Fruit fly (Drosophila melanogaster): ENCODE results near the gene Tdrd3.

The Tdrd3 gene

DNA sequence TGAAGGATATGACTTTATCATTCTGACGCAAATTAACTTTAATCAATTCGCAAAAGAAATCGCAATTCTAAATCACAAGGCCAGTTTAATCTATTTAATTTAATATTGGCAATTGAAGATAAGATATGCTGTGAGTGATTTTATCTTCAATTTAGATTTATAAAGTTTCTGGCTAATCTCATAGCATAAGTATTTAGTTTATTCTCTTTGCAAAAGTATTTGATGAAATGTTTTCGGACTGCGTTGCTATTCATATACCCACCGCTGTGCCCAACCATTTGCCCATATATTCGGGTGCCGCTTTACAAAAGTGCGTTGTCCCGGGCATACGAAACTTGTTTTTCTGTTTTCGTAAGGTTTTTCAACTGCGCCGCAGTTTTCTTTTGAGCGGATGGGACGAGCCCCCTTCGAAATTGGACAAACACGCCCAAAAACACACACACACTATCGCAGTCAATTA lies 1.6 kb upstream of the Tdrd3 start (continued):
- peak; percentile 76 for TF ChIP-seq CG17802 (tag; optimal IDR thresholded peaks at IDR 0.05)
- peak; percentile 59; the same call in 1 of the 2 replicates for TF ChIP-seq aop (GFP tag; IDR thresholded peaks at IDR 0.05)
- peak; percentile 87 for TF ChIP-seq Dad (GFP tag; optimal IDR thresholded peaks at IDR 0.05)
- TF ChIP-seq Opbp (GFP tag; IDR thresholded peaks at IDR 0.05; ENCODE audit: partially characterized antibody) = no peak
- peak; percentile 84 for TF ChIP-seq Lim3 (GFP tag; IDR thresholded peaks at IDR 0.05)
- peak; percentile 92 for TF ChIP-seq pum (GFP tag; optimal IDR thresholded peaks at IDR 0.05)
- TF ChIP-seq Hr78 (GFP tag; optimal IDR thresholded peaks at IDR 0.05) = peak in 1 of 2 experiments; percentile 93
- peak; percentile 90 for TF ChIP-seq pnt (GFP tag; optimal IDR thresholded peaks at IDR 0.05)
- TF ChIP-seq Bdp1 (GFP tag; optimal IDR thresholded peaks at IDR 0.05) = peak; percentile 88
- peak; percentile 80 for TF ChIP-seq gt (GFP tag; IDR thresholded peaks at IDR 0.05)
- peak; percentile 49; the same call in 1 of the 2 replicates for TF ChIP-seq GATAe (GFP tag; conservative IDR thresholded peaks at IDR 0.05)
- TF ChIP-seq CG12659 (GFP tag; optimal IDR thresholded peaks at IDR 0.05) = peak; percentile 99
- TF ChIP-seq Trl (optimal IDR thresholded peaks at IDR 0.05) = no peak
- TF ChIP-seq Trl (GFP tag; optimal IDR thresholded peaks at IDR 0.05) = peak; percentile 88
- TF ChIP-seq chm (GFP tag; IDR thresholded peaks at IDR 0.05) = peak; percentile 89
- TF ChIP-seq Lpt (GFP tag; optimal IDR thresholded peaks at IDR 0.05) = no peak
- peak; percentile 95 for TF ChIP-seq Atf6 (GFP tag; IDR thresholded peaks at IDR 0.05)
- TF ChIP-seq Dref (GFP tag; IDR thresholded peaks at IDR 0.05) = no peak
- TF ChIP-seq CG6683 (GFP tag; optimal IDR thresholded peaks at IDR 0.05) = peak; percentile 93
- peak; percentile 82 for TF ChIP-seq Taf1 (GFP tag; IDR thresholded peaks at IDR 0.05)
- peak; percentile 79 for TF ChIP-seq Myb (GFP tag; optimal IDR thresholded peaks at IDR 0.05)
- TF ChIP-seq Elba2 (GFP tag; optimal IDR thresholded peaks at IDR 0.05) = peak; percentile 27
- peak; percentile 90; the same call in 1 of the 2 replicates for TF ChIP-seq Rfx (GFP tag; IDR thresholded peaks at IDR 0.05)
- peak; percentile 91 for TF ChIP-seq Mes4 (GFP tag; optimal IDR thresholded peaks at IDR 0.05)
- peak; percentile 86 for TF ChIP-seq CG7372 (GFP tag; IDR thresholded peaks at IDR 0.05)
- TF ChIP-seq phol (tag; optimal IDR thresholded peaks at IDR 0.05) = peak; percentile 98
- peak; percentile 72 for TF ChIP-seq CTCF (GFP tag; optimal IDR thresholded peaks at IDR 0.05)
- TF ChIP-seq CG10209 (GFP tag; optimal IDR thresholded peaks at IDR 0.05) = peak; percentile 97
- TF ChIP-seq CG9932 (GFP tag; IDR thresholded peaks at IDR 0.05) = peak; percentile 89
- peak; percentile 95 for TF ChIP-seq CG1602 (GFP tag; optimal IDR thresholded peaks at IDR 0.05)
- peak; percentile 91 for TF ChIP-seq CG14014 (GFP tag; IDR thresholded peaks at IDR 0.05)
- TF ChIP-seq row (GFP tag; IDR thresholded peaks at IDR 0.05) = peak; percentile 95
- TF ChIP-seq unc-4 (GFP tag; IDR thresholded peaks at IDR 0.05; ENCODE audit: partially characterized antibody) = no peak
- TF ChIP-seq CG11504 (tag; optimal IDR thresholded peaks at IDR 0.05) = peak; percentile 97
- peak; percentile 85 for TF ChIP-seq Oaz (GFP tag; IDR thresholded peaks at IDR 0.05)
- TF ChIP-seq ase (GFP tag; IDR thresholded peaks at IDR 0.05) = peak; percentile 79
- TF ChIP-seq kni (GFP tag; optimal IDR thresholded peaks at IDR 0.05) = peak; percentile 92
- peak; percentile 89 for TF ChIP-seq CG4404 (GFP tag; IDR thresholded peaks at IDR 0.05)
- peak; percentile 82 for TF ChIP-seq CG15073 (GFP tag; optimal IDR thresholded peaks at IDR 0.05)
- peak; percentile 97 for TF ChIP-seq sqz (GFP tag; optimal IDR thresholded peaks at IDR 0.05)
- TF ChIP-seq HLH4C (GFP tag; IDR thresholded peaks at IDR 0.05; ENCODE audit: partially characterized antibody) = no peak
- TF ChIP-seq ERR (GFP tag; optimal IDR thresholded peaks at IDR 0.05) = peak; percentile 82
- TF ChIP-seq CG9797 (GFP tag; optimal IDR thresholded peaks at IDR 0.05) = peak; percentile 42
- TF ChIP-seq CG17612 (GFP tag; IDR thresholded peaks at IDR 0.05) = peak; percentile 73
- TF ChIP-seq CG9609 (GFP tag; optimal IDR thresholded peaks at IDR 0.05) = peak; percentile 91
- TF ChIP-seq YL-1 (GFP tag; optimal IDR thresholded peaks at IDR 0.05) = peak; percentile 95
- TF ChIP-seq CG6765 (GFP tag; optimal IDR thresholded peaks at IDR 0.05) = peak; percentile 97
- TF ChIP-seq shn (GFP tag; optimal IDR thresholded peaks at IDR 0.05) = peak; percentile 93
- TF ChIP-seq CG8765 (GFP tag; IDR thresholded peaks at IDR 0.05) = peak; percentile 71
- TF ChIP-seq scrt (GFP tag; optimal IDR thresholded peaks at IDR 0.05) = peak; percentile 93
- peak; percentile 91 for TF ChIP-seq esg (GFP tag; conservative IDR thresholded peaks at IDR 0.05)
- TF ChIP-seq CG12769 (tag; optimal IDR thresholded peaks at IDR 0.05) = peak; percentile 86
